Fruit fly (Drosophila melanogaster) whole organism, embryonic: ENCODE measurements around the gene Awh.

Source experiments
- Asciz ChIP-seq: fragments of 200-800 bp; sonication (Bioruptor generic); optimal IDR thresholded peaks from 2 replicates; lab custom pipeline; 2017; ENCODE audit warnings: missing biosample characterization, mild to moderate bottlenecking, missing genetic modification characterization, missing genetic modification reagents
- CG13296 ChIP-seq: fragments of 200-800 bp; sonication (Bioruptor generic); optimal IDR thresholded peaks from 3 replicates; lab custom pipeline; 2018; ENCODE audit warnings: missing biosample characterization, mild to moderate bottlenecking, missing genetic modification characterization
- CG1832 ChIP-seq: fragments of 200-800 bp; sonication (Bioruptor generic); optimal IDR thresholded peaks from 2 replicates; lab custom pipeline; 2017; ENCODE audit warnings: missing biosample characterization, mild to moderate bottlenecking, missing genetic modification characterization, inconsistent platforms
- CG3281 ChIP-seq: fragments of 200-800 bp; sonication (Bioruptor generic); optimal IDR thresholded peaks from 3 replicates; lab custom pipeline; 2017; ENCODE audit warnings: missing biosample characterization, mild to moderate bottlenecking, missing genetic modification characterization
- D19B ChIP-seq: fragments of 200-800 bp; sonication (Bioruptor generic); optimal IDR thresholded peaks from 2 replicates; lab custom pipeline; 2017; ENCODE audit warnings: missing biosample characterization, mild to moderate bottlenecking, missing genetic modification characterization
- Lpt ChIP-seq: fragments of >200 bp; optimal IDR thresholded peaks from 2 replicates; lab custom pipeline; 2018; ENCODE audit warnings: missing biosample characterization, missing genetic modification characterization
- Poxn ChIP-seq: fragments of 200-800 bp; sonication (Bioruptor generic); IDR thresholded peaks from 2 replicates; pipeline ENCODE4 v1.3.6; 2022; ENCODE audit warnings: missing biosample characterization, missing genetic modification characterization
- Sox102F ChIP-seq: fragments of 200-800 bp; sonication (Bioruptor generic); optimal IDR thresholded peaks from 2 replicates; lab custom pipeline; 2018; ENCODE audit warnings: missing biosample characterization, mild to moderate bottlenecking, missing genetic modification characterization, moderate library complexity
- Trl ChIP-seq, 3 experiments: fragments of >200 bp in 2 of 3; fragments of 200-800 bp in 1 of 3; sonication (Bioruptor generic) in 1 of 3; optimal IDR thresholded peaks; 2 replicates in 1 of 3; 3 replicates in 2 of 3; lab custom pipeline; 2016 to 2017; ENCODE audit warnings: missing biosample characterization in 1 of 3, missing genetic modification characterization in 1 of 3
- dimm ChIP-seq: fragments of 200-800 bp; sonication (Bioruptor generic); IDR thresholded peaks from 2 replicates; pipeline ENCODE4 v1.3.6; 2022; ENCODE audit warnings: missing biosample characterization, missing genetic modification characterization
- lilli ChIP-seq: fragments of 200-800 bp; sonication (Bioruptor generic); optimal IDR thresholded peaks from 3 replicates; lab custom pipeline; 2016; ENCODE audit warnings: missing biosample characterization, missing genetic modification characterization

- TF ChIP-seq CG13296 (GFP tag; lab: Kevin White, UChicago), result no peak
- no peak for TF ChIP-seq D19B
- no peak for TF ChIP-seq Poxn (GFP tag; lab: Robert Waterston, UW)
- TF ChIP-seq Sox102F, result peak; percentile 42
- TF ChIP-seq CG3281 (GFP tag; lab: Kevin White, UChicago), result no peak
- no peak for TF ChIP-seq CG1832 (GFP tag; lab: Kevin White, UChicago)
- TF ChIP-seq Trl (optimal IDR thresholded peaks at IDR 0.05; lab: Kevin White, UChicago), result no peak
- TF ChIP-seq Trl (GFP tag; optimal IDR thresholded peaks at IDR 0.05; lab: Kevin White, UChicago), result no peak
- no peak for TF ChIP-seq lilli (GFP tag; lab: Kevin White, UChicago)
- TF ChIP-seq Lpt (GFP tag; lab: Kevin White, UChicago), result no peak
- no peak for TF ChIP-seq dimm (GFP tag; lab: Robert Waterston, UW)
- no peak for TF ChIP-seq Asciz (GFP tag; lab: Kevin White, UChicago)
Measured at dm6 chr3L:3798488-3798887, 47.5 kb upstream of the Awh start.
